Comparison of ENCODE assay signal across 4 fruit fly cellular contexts in the genomic region with DNA sequence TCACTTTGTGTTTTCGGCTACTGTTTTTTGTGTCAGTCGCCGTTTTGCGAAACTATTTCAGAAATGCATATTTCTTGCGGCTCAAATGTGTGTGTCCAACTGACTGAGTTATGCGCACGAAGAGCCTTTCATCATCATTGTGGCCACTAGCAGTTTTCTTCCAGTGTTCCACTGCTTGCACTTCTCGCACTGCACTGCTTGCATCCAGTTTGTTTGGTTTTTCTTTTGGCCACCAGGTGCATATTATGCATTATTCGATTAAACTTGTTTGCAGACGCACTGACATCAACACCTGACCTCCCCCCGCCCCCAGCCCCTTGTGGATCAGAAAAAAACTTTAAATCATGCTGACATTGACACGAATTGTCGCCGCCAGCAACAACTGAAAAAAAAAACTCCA.
TF ChIP-seq lines count a peak whose summit lies in the region.

No protein-coding gene starts in this region.

- TF ChIP-seq CTCF in S2 (optimal IDR thresholded peaks at IDR 0.05; lab: Kevin White, UChicago) = peak; percentile 43 to 58
- TF ChIP-seq CTCF in whole organism, embryonic (GFP tag; optimal IDR thresholded peaks at IDR 0.05; lab: Kevin White, UChicago) = peak; percentile 72

TF ChIP-seq in whole organism, embryonic, 481 proteins besides CTCF, POLR2A, EP300 and RAD21:
- TF ChIP-seq Med (GFP tag; lab: Kevin White, UChicago) (peak; percentile 6), Ets65A (GFP tag; lab: Kevin White, UChicago) (peak; percentile 61), zf30C (GFP tag; optimal IDR thresholded peaks at IDR 0.05; lab: Kevin White, UChicago) (peak; percentile 64), CG31365 (tag; optimal IDR thresholded peaks at IDR 0.05; lab: Kevin White, UChicago) (peak; percentile 87), Dfd (GFP tag; optimal IDR thresholded peaks at IDR 0.05; lab: Kevin White, UChicago) (peak in 1 of 2 experiments; percentile 40), CG8290 (GFP tag; optimal IDR thresholded peaks at IDR 0.05; lab: Kevin White, UChicago) (peak; percentile 21), CG8290 (tag; optimal IDR thresholded peaks at IDR 0.05; lab: Kevin White, UChicago) (no peak), stwl (tag; optimal IDR thresholded peaks at IDR 0.05; lab: Kevin White, UChicago) (peak; percentile 38), CG5953 (GFP tag; IDR thresholded peaks at IDR 0.05; lab: Robert Waterston, UW) (no peak), Atf3 (GFP tag; optimal IDR thresholded peaks at IDR 0.05; lab: Kevin White, UChicago) (no peak)

TF ChIP-seq in whole organism, prepupa, 60 proteins besides CTCF, POLR2A, EP300 and RAD21:
- no peak for TF ChIP-seq pdm3 (GFP tag; optimal IDR thresholded peaks at IDR 0.05; lab: Kevin White, UChicago)
- peak; percentile 26; the same call in 1 of the 3 replicates for TF ChIP-seq eg (GFP tag; IDR thresholded peaks at IDR 0.05; lab: Robert Waterston, UW)
- TF ChIP-seq Eip78C (GFP tag; lab: Kevin White, UChicago) = peak; percentile 48

TF ChIP-seq in whole organism, pupa, 21 proteins besides CTCF, POLR2A, EP300 and RAD21:
- peak; percentile 42; the same call in 1 of the 3 replicates for TF ChIP-seq CG4496 (GFP tag; IDR thresholded peaks at IDR 0.05; lab: Robert Waterston, UW)
- TF ChIP-seq Pif1B (GFP tag; optimal IDR thresholded peaks at IDR 0.05; lab: Kevin White, UChicago) = no peak
- no peak for TF ChIP-seq Snoo (tag; optimal IDR thresholded peaks at IDR 0.05; lab: Kevin White, UChicago)
- no peak for TF ChIP-seq CG10348 (GFP tag; IDR thresholded peaks at IDR 0.05; lab: Robert Waterston, UW)
- no peak for TF ChIP-seq Pif1A (GFP tag; optimal IDR thresholded peaks at IDR 0.05; lab: Kevin White, UChicago)
